Worm (Caenorhabditis elegans): ENCODE measurements around the gene R04F11.5.

DNA sequence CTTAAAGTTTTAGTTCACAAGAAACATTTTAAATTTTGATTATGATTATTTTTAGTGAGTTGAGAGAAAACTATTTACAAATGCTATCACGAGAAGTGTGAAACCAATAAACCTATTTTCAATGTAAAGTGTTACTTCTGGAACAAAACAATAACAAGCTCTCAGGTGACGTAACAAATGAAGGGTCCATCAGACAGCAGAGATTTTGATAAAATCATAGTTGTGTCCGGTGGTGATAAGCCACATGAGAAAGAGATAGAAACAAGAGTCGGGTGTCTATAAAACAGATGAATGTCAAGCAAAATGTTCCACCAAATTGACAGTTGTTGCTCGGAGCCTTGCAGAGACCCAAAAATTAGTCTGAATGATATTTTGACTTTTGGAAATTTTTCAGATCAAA, 16.6 kb upstream of the R04F11.5 start:
- TF ChIP-seq unc-39 (tag; optimal IDR thresholded peaks at IDR 0.05) (no peak), nhr-25 (tag; optimal IDR thresholded peaks at IDR 0.05) (no peak), ztf-4 (tag; optimal IDR thresholded peaks at IDR 0.05) (no peak), elt-1 (tag; optimal IDR thresholded peaks at IDR 0.05) (no peak)

All from whole organism, L2 larva.